Fruit fly (Drosophila melanogaster): ENCODE results near the gene Taf13.
A peak's percentile ranks its signal among the peaks of the same experiment; 100 is the strongest.

dm6 chr2L:20098194-20098593 is 4.5 kb upstream of the Taf13 start:
- TF ChIP-seq CG31627 (GFP tag; optimal IDR thresholded peaks at IDR 0.05) (no peak), OdsH (GFP tag; optimal IDR thresholded peaks at IDR 0.05) (no peak), fkh (GFP tag; optimal IDR thresholded peaks at IDR 0.05) (peak; percentile 8), fd85E (GFP tag; optimal IDR thresholded peaks at IDR 0.05) (no peak), spab (GFP tag; optimal IDR thresholded peaks at IDR 0.05) (no peak), fd59A (GFP tag; optimal IDR thresholded peaks at IDR 0.05) (no peak), CG10669 (GFP tag; optimal IDR thresholded peaks at IDR 0.05) (no peak), CG15336 (GFP tag; IDR thresholded peaks at IDR 0.05) (no peak), CG8319 (GFP tag; optimal IDR thresholded peaks at IDR 0.05) (no peak), Hr39 (GFP tag; optimal IDR thresholded peaks at IDR 0.05) (no peak), CG10631 (GFP tag; optimal IDR thresholded peaks at IDR 0.05) (no peak), CG3032 (tag; optimal IDR thresholded peaks at IDR 0.05) (no peak)
